Fruit fly (Drosophila melanogaster) whole organism, embryonic: Measurements from ENCODE around the gene RpS28a.

Source experiments
- Adf1 ChIP-seq: fragments of 200-800 bp; sonication (Bioruptor generic); IDR thresholded peaks from 2 replicates; pipeline ENCODE4 v1.3.6; 2022; ENCODE audit warnings: missing biosample characterization, missing genetic modification characterization
- B-H1 ChIP-seq: fragments of 200-800 bp; sonication (Bioruptor generic); IDR thresholded peaks from 3 replicates; pipeline ENCODE4 v1.3.6; 2022; ENCODE audit warnings: missing biosample characterization, missing genetic modification characterization
- B-H2 ChIP-seq: fragments of 200-800 bp; sonication (Bioruptor generic); optimal IDR thresholded peaks from 2 replicates; lab custom pipeline; 2018; ENCODE audit warnings: missing biosample characterization, mild to moderate bottlenecking, missing genetic modification characterization
- CG10543 ChIP-seq: fragments of 200-800 bp; sonication (Bioruptor generic); optimal IDR thresholded peaks from 3 replicates; lab custom pipeline; 2017; ENCODE audit warnings: missing biosample characterization, mild to moderate bottlenecking, missing genetic modification characterization, moderate library complexity
- CG11085 ChIP-seq: fragments of 200-800 bp; sonication (Bioruptor generic); IDR thresholded peaks from 2 replicates; pipeline ENCODE4 v1.3.6; 2022; ENCODE audit warnings: missing biosample characterization, missing genetic modification characterization
- CG11504 ChIP-seq: fragments of 200-800 bp; sonication (Bioruptor generic); optimal IDR thresholded peaks from 3 replicates; lab custom pipeline; 2019; ENCODE audit warnings: missing biosample characterization, mild to moderate bottlenecking, missing genetic modification characterization, moderate library complexity
- CG11723 ChIP-seq: fragments of 200-800 bp; sonication (Bioruptor generic); optimal IDR thresholded peaks from 2 replicates; lab custom pipeline; 2017; ENCODE audit warnings: missing biosample characterization, mild to moderate bottlenecking, missing genetic modification characterization
- CG12104 ChIP-seq: fragments of 200-800 bp; sonication (Bioruptor generic); optimal IDR thresholded peaks from 3 replicates; lab custom pipeline; 2016; ENCODE audit warnings: missing biosample characterization, missing genetic modification characterization
- CG12659 ChIP-seq: fragments of 200-800 bp; sonication (Bioruptor generic); optimal IDR thresholded peaks from 3 replicates; lab custom pipeline; 2017; ENCODE audit warnings: mild to moderate bottlenecking, missing biosample characterization, missing genetic modification reagents, missing genetic modification characterization
- CG12744 ChIP-seq: fragments of 200-800 bp; sonication (Bioruptor generic); optimal IDR thresholded peaks from 2 replicates; lab custom pipeline; 2016; ENCODE audit warnings: missing biosample characterization, missing genetic modification characterization
- CG13287 ChIP-seq: fragments of 200-800 bp; sonication (Bioruptor generic); IDR thresholded peaks from 2 replicates; pipeline ENCODE4 v1.3.6; 2022; ENCODE audit warnings: missing biosample characterization, missing genetic modification characterization; ENCODE audit not compliant: partially characterized antibody
- CG15011 ChIP-seq: fragments of 200-800 bp; sonication (Bioruptor generic); optimal IDR thresholded peaks from 3 replicates; lab custom pipeline; 2018; ENCODE audit warnings: missing biosample characterization, mild to moderate bottlenecking, missing genetic modification characterization
- CG15073 ChIP-seq: fragments of 200-800 bp; sonication (Bioruptor generic); optimal IDR thresholded peaks from 2 replicates; lab custom pipeline; 2016; ENCODE audit warnings: missing biosample characterization, missing genetic modification characterization
- CG17612 ChIP-seq: fragments of 200-800 bp; sonication (Bioruptor generic); IDR thresholded peaks from 2 replicates; pipeline ENCODE4 v1.3.6; 2022; ENCODE audit warnings: missing biosample characterization, missing genetic modification characterization
- CG2120 ChIP-seq: fragments of 200-800 bp; sonication (Bioruptor generic); optimal IDR thresholded peaks from 3 replicates; lab custom pipeline; 2016; ENCODE audit warnings: missing biosample characterization, missing genetic modification characterization
- CG30403 ChIP-seq: fragments of 200-800 bp; sonication (Bioruptor generic); optimal IDR thresholded peaks from 3 replicates; lab custom pipeline; 2016; ENCODE audit warnings: missing biosample characterization, missing genetic modification characterization
- CG31441 ChIP-seq: fragments of 200-800 bp; sonication (Bioruptor generic); IDR thresholded peaks from 2 replicates; pipeline ENCODE4 v1.3.6; 2022; ENCODE audit warnings: missing biosample characterization, missing genetic modification characterization
- CG32532 ChIP-seq: fragments of 200-800 bp; sonication (Bioruptor generic); IDR thresholded peaks from 2 replicates; pipeline ENCODE4 v1.3.6; 2022; ENCODE audit warnings: missing biosample characterization, missing genetic modification characterization
- CG3847 ChIP-seq: fragments of 200-800 bp; sonication (Bioruptor generic); IDR thresholded peaks from 2 replicates; pipeline ENCODE4 v1.3.6; 2022; ENCODE audit warnings: missing biosample characterization, missing genetic modification characterization
- CG4360 ChIP-seq: fragments of 200-800 bp; sonication (Bioruptor generic); IDR thresholded peaks from 2 replicates; pipeline ENCODE4 v1.3.6; 2022; ENCODE audit warnings: missing biosample characterization, missing genetic modification characterization
- CG4424 ChIP-seq: fragments of 200-800 bp; sonication (Bioruptor generic); optimal IDR thresholded peaks from 3 replicates; lab custom pipeline; 2016; ENCODE audit warnings: missing biosample characterization, missing genetic modification characterization
- CG8478 ChIP-seq: fragments of >200 bp; optimal IDR thresholded peaks from 2 replicates; lab custom pipeline; 2018
- CG8924 ChIP-seq: fragments of 200-800 bp; optimal IDR thresholded peaks from 3 replicates; lab custom pipeline; 2019; ENCODE audit warnings: missing biosample characterization, mild to moderate bottlenecking, missing genetic modification characterization, moderate library complexity
- D ChIP-seq, 2 experiments: fragments of 200-800 bp in 1 of 2; fragments of >200 bp in 1 of 2; sonication (Bioruptor generic) in 1 of 2; optimal IDR thresholded peaks; 2 replicates in 1 of 2; 3 replicates in 1 of 2; lab custom pipeline; 2017; ENCODE audit warnings: mild to moderate bottlenecking in 1 of 2, missing biosample characterization in 1 of 2, missing genetic modification characterization in 1 of 2, missing genetic modification reagents in 1 of 2
- Dip2 ChIP-seq: fragments of 200-800 bp; sonication (Bioruptor generic); IDR thresholded peaks from 2 replicates; pipeline ENCODE4 v1.3.6; 2022; ENCODE audit warnings: missing biosample characterization, missing genetic modification characterization
- Dll ChIP-seq: fragments of 200-800 bp; sonication (Bioruptor generic); IDR thresholded peaks from 4 replicates; pipeline ENCODE4 v1.3.6; 2022; ENCODE audit warnings: missing biosample characterization, missing genetic modification characterization; ENCODE audit not compliant: partially characterized antibody
- Ets65A ChIP-seq: fragments of 200-800 bp; sonication (Bioruptor generic); peaks from one replicate; lab custom pipeline; 2016; ENCODE audit warnings: missing biosample characterization, missing genetic modification characterization
- Fer3 ChIP-seq: fragments of 200-800 bp; sonication (Bioruptor generic); optimal IDR thresholded peaks from 2 replicates; lab custom pipeline; 2018; ENCODE audit warnings: missing biosample characterization, mild to moderate bottlenecking, missing genetic modification characterization, moderate library complexity
- Lim3 ChIP-seq: fragments of 200-800 bp; sonication (Bioruptor generic); IDR thresholded peaks from 2 replicates; pipeline ENCODE4 v1.3.6; 2022; ENCODE audit warnings: missing biosample characterization, missing genetic modification characterization
- MTF-1 ChIP-seq: fragments of 200-800 bp; sonication (Bioruptor generic); optimal IDR thresholded peaks from 2 replicates; lab custom pipeline; 2018; ENCODE audit warnings: missing biosample characterization, mild to moderate bottlenecking, missing genetic modification characterization, borderline replicate concordance
- NC2β ChIP-seq: fragments of 200-800 bp; sonication (Bioruptor generic); optimal IDR thresholded peaks from 2 replicates; lab custom pipeline; 2016; ENCODE audit warnings: missing biosample characterization, missing genetic modification characterization
- NK7.1 ChIP-seq: fragments of 200-800 bp; sonication (Bioruptor generic); optimal IDR thresholded peaks from 3 replicates; lab custom pipeline; 2016; ENCODE audit warnings: missing biosample characterization, missing genetic modification characterization
- Pdp1 ChIP-seq, 2 experiments: fragments of 200-800 bp; sonication (Bioruptor generic); optimal IDR thresholded peaks; 3 replicates each; lab custom pipeline; 2016; ENCODE audit warnings: missing biosample characterization in 2 of 2, missing genetic modification characterization in 2 of 2, mild to moderate bottlenecking in 1 of 2, moderate library complexity in 1 of 2
- Poxn ChIP-seq: fragments of 200-800 bp; sonication (Bioruptor generic); IDR thresholded peaks from 2 replicates; pipeline ENCODE4 v1.3.6; 2022; ENCODE audit warnings: missing biosample characterization, missing genetic modification characterization
- Side ChIP-seq: fragments of 200-800 bp; sonication (Bioruptor generic); optimal IDR thresholded peaks from 2 replicates; lab custom pipeline; 2016; ENCODE audit warnings: missing biosample characterization, missing genetic modification characterization
- YL-1 ChIP-seq: fragments of 200-800 bp; sonication (Bioruptor generic); optimal IDR thresholded peaks from 3 replicates; lab custom pipeline; 2017; ENCODE audit warnings: missing biosample characterization, mild to moderate bottlenecking, missing genetic modification characterization
- az2 ChIP-seq: fragments of 200-800 bp; sonication (Bioruptor generic); optimal IDR thresholded peaks from 3 replicates; lab custom pipeline; 2016; ENCODE audit warnings: missing biosample characterization, missing genetic modification characterization
- bowl ChIP-seq: fragments of 200-800 bp; sonication (Bioruptor generic); IDR thresholded peaks from 2 replicates; pipeline ENCODE4 v1.3.6; 2022; ENCODE audit warnings: missing biosample characterization, missing genetic modification characterization
- chm ChIP-seq: fragments of 200-800 bp; sonication (Bioruptor generic); IDR thresholded peaks from 2 replicates; pipeline ENCODE4 v1.3.6; 2022; ENCODE audit warnings: missing biosample characterization, missing genetic modification characterization
- corto ChIP-seq: fragments of 200-800 bp; sonication (Bioruptor generic); optimal IDR thresholded peaks from 2 replicates; lab custom pipeline; 2016; ENCODE audit warnings: missing biosample characterization, mild to moderate bottlenecking, missing genetic modification characterization, moderate library complexity
- gcm ChIP-seq: fragments of 200-800 bp; sonication (Bioruptor generic); optimal IDR thresholded peaks from 2 replicates; lab custom pipeline; 2019; ENCODE audit warnings: missing biosample characterization, mild to moderate bottlenecking, missing genetic modification characterization, moderate library complexity
- kah ChIP-seq: fragments of 200-800 bp; sonication (Bioruptor generic); optimal IDR thresholded peaks from 2 replicates; lab custom pipeline; 2018; ENCODE audit warnings: missing biosample characterization, mild to moderate bottlenecking, missing genetic modification characterization
- knrl ChIP-seq: fragments of 200-800 bp; sonication (Bioruptor generic); IDR thresholded peaks from 3 replicates; pipeline ENCODE4 v1.3.6; 2022; ENCODE audit warnings: missing biosample characterization, missing genetic modification characterization; ENCODE audit not compliant: partially characterized antibody
- peb ChIP-seq: fragments of 200-800 bp; sonication (Bioruptor generic); IDR thresholded peaks from 2 replicates; pipeline ENCODE4 v1.3.6; 2022; ENCODE audit warnings: missing biosample characterization, missing genetic modification characterization
- pfk ChIP-seq: fragments of 200-800 bp; sonication (Bioruptor generic); optimal IDR thresholded peaks from 2 replicates; lab custom pipeline; 2018; ENCODE audit warnings: missing biosample characterization, mild to moderate bottlenecking, missing genetic modification characterization, moderate library complexity
- sim ChIP-seq: fragments of 200-800 bp; sonication (Bioruptor generic); IDR thresholded peaks from 2 replicates; pipeline ENCODE4 v1.3.6; 2022; ENCODE audit warnings: missing biosample characterization, missing genetic modification characterization
- ttk ChIP-seq: fragments of 200-800 bp; sonication (Bioruptor generic); IDR thresholded peaks from 2 replicates; pipeline ENCODE4 v2.1.2; 2022; ENCODE audit warnings: missing biosample characterization, missing genetic modification characterization
- zf30C ChIP-seq: fragments of 200-800 bp; sonication (Bioruptor generic); optimal IDR thresholded peaks from 3 replicates; lab custom pipeline; 2018; ENCODE audit warnings: missing biosample characterization, mild to moderate bottlenecking, missing genetic modification characterization

RpS28a gene

DNA sequence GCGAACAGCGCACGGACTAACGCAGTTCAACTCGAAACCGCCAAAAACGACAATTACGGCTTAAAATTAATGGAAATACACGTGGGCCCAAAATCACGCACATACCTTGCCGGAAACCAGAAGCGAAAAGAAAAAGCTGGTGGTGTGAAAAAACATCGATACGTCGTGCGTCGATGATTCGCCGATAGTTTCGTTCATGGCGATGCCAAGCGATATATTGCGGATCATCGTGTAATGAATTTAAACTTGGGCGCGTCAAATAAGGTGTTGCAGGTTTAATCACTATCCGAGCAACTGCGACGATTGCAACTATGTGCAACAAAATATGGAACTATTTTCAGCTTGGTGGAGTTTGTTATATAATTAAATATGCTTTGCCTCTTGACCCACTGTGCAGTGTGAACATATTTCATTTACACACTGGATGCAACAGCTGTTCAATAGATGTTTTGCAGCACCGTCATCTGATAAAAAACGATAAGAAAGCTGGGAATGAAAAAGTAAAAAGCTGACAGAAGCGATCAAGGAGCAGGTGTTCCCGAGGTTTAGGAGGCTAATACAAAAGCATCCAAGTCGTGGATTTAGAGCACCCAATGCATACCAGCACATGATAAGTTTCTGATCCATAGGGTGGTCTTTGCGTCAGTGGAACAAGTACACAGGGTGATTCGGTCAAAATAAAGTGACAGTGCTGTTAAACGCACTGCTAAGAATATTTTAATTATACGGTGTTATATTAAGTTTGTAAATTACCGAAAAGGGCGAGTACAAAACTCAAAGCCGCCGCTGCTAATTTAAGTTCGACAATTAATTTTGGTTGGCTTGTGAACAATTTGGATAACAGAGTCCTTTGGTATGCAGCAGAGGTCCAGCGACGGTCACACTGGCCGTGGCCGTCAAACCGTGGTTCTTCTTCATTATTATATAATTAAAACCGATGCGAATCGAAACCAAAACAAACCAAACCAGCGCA lies 23.9 kb upstream of the RpS28a start, which contains the start of the genes RpL32 and CG7943 (continued):
- peak; percentile 96 for TF ChIP-seq CG32532 (GFP tag; lab: Robert Waterston, UW)
- TF ChIP-seq CG12659 (GFP tag; lab: Kevin White, UChicago): peak; percentile 94
- TF ChIP-seq Fer3 (tag; lab: Kevin White, UChicago): peak; percentile 95
- peak; percentile 100 for TF ChIP-seq knrl (GFP tag; lab: Robert Waterston, UW)
- TF ChIP-seq kah (GFP tag; lab: Kevin White, UChicago): peak; percentile 72
- TF ChIP-seq CG15011: peak; percentile 91
- no peak for TF ChIP-seq zf30C
- peak; percentile 98 to 99 for TF ChIP-seq Pdp1 (GFP tag; optimal IDR thresholded peaks at IDR 0.05; lab: Kevin White, UChicago)
- TF ChIP-seq CG30403 (GFP tag; lab: Kevin White, UChicago): peak; percentile 94
- peak; percentile 83 for TF ChIP-seq Lim3 (GFP tag; lab: Robert Waterston, UW)
- TF ChIP-seq Dip2 (GFP tag; lab: Robert Waterston, UW): peak; percentile 69
- TF ChIP-seq CG11085 (GFP tag; lab: Robert Waterston, UW): peak; percentile 93
- TF ChIP-seq CG4424 (GFP tag; lab: Kevin White, UChicago): peak; percentile 95
- peak; percentile 88 for TF ChIP-seq gcm (GFP tag; lab: Kevin White, UChicago)
- TF ChIP-seq pfk (GFP tag; lab: Kevin White, UChicago): peak; percentile 80
- peak; percentile 67 for TF ChIP-seq CG4360 (GFP tag; lab: Robert Waterston, UW)
- peak; percentile 95 for TF ChIP-seq B-H2 (GFP tag; lab: Kevin White, UChicago)
- peak; percentile 85 for TF ChIP-seq Poxn (GFP tag; lab: Robert Waterston, UW)
- peak; percentile 92 for TF ChIP-seq MTF-1 (GFP tag; lab: Kevin White, UChicago)
- TF ChIP-seq CG17612 (GFP tag; lab: Robert Waterston, UW): peak; percentile 82
- TF ChIP-seq NC2β (GFP tag; lab: Kevin White, UChicago): peak; percentile 98
- TF ChIP-seq peb (GFP tag; lab: Robert Waterston, UW): peak; percentile 92
- TF ChIP-seq CG12104 (GFP tag; lab: Kevin White, UChicago): peak; percentile 92
- TF ChIP-seq CG2120 (GFP tag; lab: Kevin White, UChicago): peak; percentile 92
- TF ChIP-seq Dll: peak; percentile 100
- TF ChIP-seq NK7.1 (GFP tag; lab: Kevin White, UChicago): peak; percentile 95
- TF ChIP-seq ttk (GFP tag; lab: Robert Waterston, UW): peak; percentile 88
- TF ChIP-seq chm (GFP tag; lab: Robert Waterston, UW): peak; percentile 97
- peak; percentile 87 for TF ChIP-seq CG11723 (GFP tag; lab: Kevin White, UChicago)
- TF ChIP-seq Adf1: peak; percentile 78
- peak; percentile 97 for TF ChIP-seq Side (GFP tag; lab: Kevin White, UChicago)
- TF ChIP-seq sim (GFP tag; lab: Robert Waterston, UW): peak; percentile 81
- peak; percentile 91 for TF ChIP-seq CG8924 (tag; lab: Kevin White, UChicago)
- TF ChIP-seq bowl (GFP tag; lab: Robert Waterston, UW): peak; percentile 89
- peak; percentile 97 for TF ChIP-seq CG10543 (GFP tag; lab: Kevin White, UChicago)
- TF ChIP-seq CG13287 (GFP tag; lab: Robert Waterston, UW): peak; percentile 100
- no peak for TF ChIP-seq D (optimal IDR thresholded peaks at IDR 0.05; lab: Kevin White, UChicago)
- TF ChIP-seq D (GFP tag; optimal IDR thresholded peaks at IDR 0.05; lab: Kevin White, UChicago): peak; percentile 89
- TF ChIP-seq CG11504: peak; percentile 90
- TF ChIP-seq CG15073 (GFP tag; lab: Kevin White, UChicago): peak; percentile 53
- no peak for TF ChIP-seq corto (GFP tag; lab: Kevin White, UChicago)
- peak; percentile 96 for TF ChIP-seq YL-1 (GFP tag; lab: Kevin White, UChicago)
- peak; percentile 88 for TF ChIP-seq CG31441 (GFP tag; lab: Robert Waterston, UW)
- TF ChIP-seq az2 (GFP tag; lab: Kevin White, UChicago): peak; percentile 70
- TF ChIP-seq CG8478 (lab: Kevin White, UChicago): no peak
- TF ChIP-seq CG12744 (GFP tag; lab: Kevin White, UChicago): peak; percentile 77
- TF ChIP-seq CG3847 (GFP tag; lab: Robert Waterston, UW): peak; percentile 95
- TF ChIP-seq Ets65A (GFP tag; lab: Kevin White, UChicago): peak; percentile 99
- peak; percentile 90 for TF ChIP-seq B-H1 (GFP tag; lab: Robert Waterston, UW)
